Worm (Caenorhabditis elegans) whole organism, L4 larva: ENCODE results near the gene F40F9.10.
A peak's percentile ranks its signal among the peaks of the same experiment; 100 is the strongest.

ENCODE experiments used
- D1046.2 ChIP-seq: fragments of 200-800 bp; sonication (Bioruptor generic); IDR thresholded peaks from 2 replicates; pipeline ENCODE4 v1.3.6; 2022; ENCODE audit warnings: missing genetic modification characterization, missing compliant biosample characterization
- F26F4.8 ChIP-seq: fragments of 200-800 bp; sonication (Bioruptor generic); conservative IDR thresholded peaks from 2 replicates; pipeline ENCODE4 v1.3.6; 2022; ENCODE audit warnings: missing genetic modification characterization, missing compliant biosample characterization
- F37D6.2 ChIP-seq: sonication (generic microtip); optimal IDR thresholded peaks from 2 replicates; lab custom pipeline; 2016; ENCODE audit warnings: mild to moderate bottlenecking, missing genetic modification characterization, missing compliant biosample characterization
- F44E2.7 ChIP-seq: fragments of 200-800 bp; sonication (Bioruptor generic); IDR thresholded peaks from 2 replicates; pipeline ENCODE4 v2.1.2; 2022; ENCODE audit warnings: missing genetic modification characterization, missing compliant biosample characterization
- R02D3.7 ChIP-seq: fragments of 150-350 bp; sonication (generic microtip); optimal IDR thresholded peaks from 3 replicates; lab custom pipeline; 2014; ENCODE audit warnings: missing biosample characterization, missing genetic modification characterization
- Y5F2A.4 ChIP-seq: fragments of 200-800 bp; sonication (Bioruptor generic); optimal IDR thresholded peaks from 2 replicates; lab custom pipeline; 2018; ENCODE audit warnings: mild to moderate bottlenecking, missing genetic modification characterization, missing compliant biosample characterization
- ZK337.2 ChIP-seq: fragments of 200-800 bp; sonication (Bioruptor generic); IDR thresholded peaks from 2 replicates; pipeline ENCODE4 v1.3.6; 2022; ENCODE audit warnings: missing genetic modification reagents, missing genetic modification characterization, missing compliant biosample characterization
- aha-1 ChIP-seq: fragments of 150-350 bp; peaks from one replicate; lab custom pipeline; 2014; ENCODE audit warnings: missing biosample characterization, missing genetic modification characterization
- aly-2 ChIP-seq: sonication (generic microtip); optimal IDR thresholded peaks from 2 replicates; lab custom pipeline; 2018; ENCODE audit warnings: missing biosample characterization, missing genetic modification characterization
- ama-1 ChIP-seq: fragments of 150-350 bp; optimal IDR thresholded peaks from 2 replicates; lab custom pipeline; 2014; ENCODE audit warnings: inconsistent platforms, mixed read lengths
- ceh-20 ChIP-seq: fragments of 200-800 bp; sonication (Bioruptor generic); IDR thresholded peaks from 2 replicates; pipeline ENCODE4 v1.3.6; 2022; ENCODE audit warnings: missing genetic modification reagents, missing genetic modification characterization, missing compliant biosample characterization
- ceh-28 ChIP-seq: fragments of 150-350 bp; optimal IDR thresholded peaks from 2 replicates; lab custom pipeline; 2014; ENCODE audit warnings: missing biosample characterization, missing genetic modification reagents, missing genetic modification characterization
- ceh-62 ChIP-seq: sonication (generic microtip); optimal IDR thresholded peaks from 2 replicates; lab custom pipeline; 2017; ENCODE audit warnings: missing biosample characterization, missing genetic modification characterization
- ctbp-1 ChIP-seq: fragments of 200-800 bp; sonication (Bioruptor generic); IDR thresholded peaks from 2 replicates; pipeline ENCODE4 v1.3.6; 2022; ENCODE audit warnings: missing genetic modification reagents, missing genetic modification characterization, missing compliant biosample characterization
- daf-12 ChIP-seq: fragments of 150-350 bp; optimal IDR thresholded peaks from 2 replicates; lab custom pipeline; 2014; ENCODE audit warnings: missing biosample characterization, missing genetic modification reagents, missing genetic modification characterization
- dmd-8 ChIP-seq: fragments of 200-800 bp; sonication (Bioruptor generic); IDR thresholded peaks from 2 replicates; pipeline ENCODE4 v1.3.6; 2022; ENCODE audit warnings: missing genetic modification characterization, missing compliant biosample characterization
- dmd-9 ChIP-seq: fragments of 200-800 bp; sonication (Bioruptor generic); IDR thresholded peaks from 2 replicates; pipeline ENCODE4 v1.3.6; 2022; ENCODE audit warnings: missing genetic modification reagents, missing genetic modification characterization, missing compliant biosample characterization
- dpl-1 ChIP-seq: fragments of 150-350 bp; optimal IDR thresholded peaks from 2 replicates; lab custom pipeline; 2014; ENCODE audit warnings: missing biosample characterization, missing genetic modification reagents, missing genetic modification characterization
- egl-27 ChIP-seq: sonication (generic microtip); optimal IDR thresholded peaks from 3 replicates; lab custom pipeline; 2017; ENCODE audit warnings: missing biosample characterization, missing genetic modification reagents, missing genetic modification characterization
- fkh-10 ChIP-seq: fragments of 150-350 bp; optimal IDR thresholded peaks from 2 replicates; lab custom pipeline; 2014; ENCODE audit warnings: missing biosample characterization, missing genetic modification reagents, missing genetic modification characterization
- hif-1 ChIP-seq, 2 experiments: sonication (generic microtip); optimal IDR thresholded peaks; 2 replicates each; lab custom pipeline; 2016 to 2017; ENCODE audit warnings: missing compliant biosample characterization in 2 of 2, missing genetic modification characterization in 2 of 2, missing genetic modification reagents in 2 of 2, missing genotype in 2 of 2, mild to moderate bottlenecking in 1 of 2
- hlh-30 ChIP-seq: sonication (generic microtip); optimal IDR thresholded peaks from 2 replicates; lab custom pipeline; 2017; ENCODE audit warnings: antibody characterized with exemption, mild to moderate bottlenecking, missing genetic modification characterization, missing compliant biosample characterization; ENCODE audit not compliant: insufficient read depth
- jun-1 ChIP-seq: fragments of 150-350 bp; optimal IDR thresholded peaks from 2 replicates; lab custom pipeline; 2014; ENCODE audit warnings: missing biosample characterization, missing genetic modification reagents, missing genetic modification characterization
- lin-1 ChIP-seq: fragments of 200-800 bp; sonication (Bioruptor generic); IDR thresholded peaks from 2 replicates; pipeline ENCODE4 v1.3.6; 2022; ENCODE audit warnings: missing genetic modification reagents, missing genetic modification characterization, missing compliant biosample characterization
- lin-13 ChIP-seq: fragments of 150-350 bp; optimal IDR thresholded peaks from 2 replicates; lab custom pipeline; 2014; ENCODE audit warnings: missing biosample characterization, missing genetic modification reagents, missing genetic modification characterization
- lin-39 ChIP-seq: fragments of 150-350 bp; optimal IDR thresholded peaks from 2 replicates; lab custom pipeline; 2014; ENCODE audit warnings: missing biosample characterization, missing genetic modification reagents, missing genetic modification characterization
- mdl-1 ChIP-seq, 2 experiments: fragments of 150-350 bp in 1 of 2; sonication (generic microtip) in 1 of 2; optimal IDR thresholded peaks; 2 replicates each; lab custom pipeline; 2014 to 2017; ENCODE audit warnings: missing biosample characterization in 2 of 2, missing genetic modification characterization in 2 of 2
- mdt-29 ChIP-seq: fragments of 200-800 bp; sonication (Bioruptor generic); IDR thresholded peaks from 2 replicates; pipeline ENCODE4 v1.3.6; 2022; ENCODE audit warnings: missing genetic modification reagents, missing genetic modification characterization, missing compliant biosample characterization
- mep-1 ChIP-seq: fragments of 150-350 bp; sonication (generic microtip); optimal IDR thresholded peaks from 3 replicates; lab custom pipeline; 2014; ENCODE audit warnings: missing biosample characterization, missing genetic modification characterization
- nhr-10 ChIP-seq: fragments of 150-350 bp; optimal IDR thresholded peaks from 2 replicates; lab custom pipeline; 2014; ENCODE audit warnings: missing biosample characterization, missing genetic modification characterization
- nhr-102 ChIP-seq: sonication (generic microtip); optimal IDR thresholded peaks from 2 replicates; lab custom pipeline; 2016; ENCODE audit warnings: mild to moderate bottlenecking, missing genetic modification characterization, moderate library complexity, missing compliant biosample characterization
- nhr-111 ChIP-seq: fragments of 200-800 bp; sonication (Bioruptor generic); optimal IDR thresholded peaks from 2 replicates; lab custom pipeline; 2018; ENCODE audit warnings: mild to moderate bottlenecking, missing genetic modification characterization, missing compliant biosample characterization
- nhr-237 ChIP-seq: sonication (generic microtip); optimal IDR thresholded peaks from 2 replicates; lab custom pipeline; 2017; ENCODE audit warnings: missing biosample characterization, missing genetic modification characterization
- nhr-25 ChIP-seq: sonication (generic microtip); optimal IDR thresholded peaks from 2 replicates; lab custom pipeline; 2017; ENCODE audit warnings: missing genetic modification characterization, mild to moderate bottlenecking, missing compliant biosample characterization, antibody characterized with exemption, moderate library complexity, borderline replicate concordance; ENCODE audit not compliant: insufficient read depth
- nhr-41 ChIP-seq: fragments of 200-800 bp; sonication (Bioruptor generic); IDR thresholded peaks from 2 replicates; pipeline ENCODE4 v1.3.6; 2022; ENCODE audit warnings: missing genetic modification reagents, missing genetic modification characterization, missing compliant biosample characterization
- nhr-42 ChIP-seq: fragments of 200-800 bp; sonication (Bioruptor generic); IDR thresholded peaks from 2 replicates; pipeline ENCODE4 v1.3.6; 2022; ENCODE audit warnings: missing genetic modification characterization, missing compliant biosample characterization
- nhr-48 ChIP-seq: sonication (generic microtip); optimal IDR thresholded peaks from 2 replicates; lab custom pipeline; 2016; ENCODE audit warnings: mild to moderate bottlenecking, missing genetic modification characterization, missing compliant biosample characterization
- nhr-6 ChIP-seq: fragments of 150-350 bp; optimal IDR thresholded peaks from 2 replicates; lab custom pipeline; 2014; ENCODE audit warnings: missing biosample characterization, missing genetic modification characterization
- nhr-76 ChIP-seq: fragments of 150-350 bp; optimal IDR thresholded peaks from 2 replicates; lab custom pipeline; 2014; ENCODE audit warnings: missing biosample characterization, missing genetic modification characterization
- pha-4 ChIP-seq, 2 experiments: fragments of 150-350 bp in 1 of 2; fragments of 200-800 bp in 1 of 2; sonication (Bioruptor generic) in 1 of 2; IDR thresholded peaks in 1 of 2; optimal IDR thresholded peaks in 1 of 2; 2 replicates each; pipeline versions ENCODE4 v1.3.6 to Lab custom; 2014 to 2022; ENCODE audit warnings: missing genetic modification characterization in 2 of 2, missing genetic modification reagents in 2 of 2, missing biosample characterization in 1 of 2, missing compliant biosample characterization in 1 of 2
- rbr-2 ChIP-seq: sonication (generic microtip); optimal IDR thresholded peaks from 2 replicates; lab custom pipeline; 2016; ENCODE audit warnings: missing genotype, missing genetic modification characterization, missing compliant biosample characterization
- sdz-12 ChIP-seq: fragments of 200-800 bp; sonication (Bioruptor generic); optimal IDR thresholded peaks from 2 replicates; lab custom pipeline; 2018; ENCODE audit warnings: mild to moderate bottlenecking, missing genetic modification characterization, missing compliant biosample characterization
- set-16 ChIP-seq: fragments of 200-800 bp; sonication (Bioruptor generic); IDR thresholded peaks from 2 replicates; pipeline ENCODE4 v1.3.6; 2022; ENCODE audit warnings: missing genetic modification reagents, missing genetic modification characterization, missing compliant biosample characterization
- skn-1 ChIP-seq: fragments of 150-350 bp; optimal IDR thresholded peaks from 2 replicates; lab custom pipeline; 2014; ENCODE audit warnings: missing biosample characterization, missing genetic modification characterization
- spr-1 ChIP-seq: sonication (generic microtip); optimal IDR thresholded peaks from 2 replicates; lab custom pipeline; 2016; ENCODE audit warnings: mild to moderate bottlenecking, missing genetic modification characterization, missing compliant biosample characterization
- spr-3 ChIP-seq: fragments of 200-800 bp; sonication (Bioruptor generic); optimal IDR thresholded peaks from 2 replicates; lab custom pipeline; 2018; ENCODE audit warnings: mild to moderate bottlenecking, missing genetic modification characterization, missing compliant biosample characterization
- zag-1 ChIP-seq: fragments of 150-350 bp; optimal IDR thresholded peaks from 2 replicates; lab custom pipeline; 2014; ENCODE audit warnings: missing biosample characterization, missing genetic modification characterization
- zip-11 ChIP-seq: fragments of 200-800 bp; sonication (Bioruptor generic); IDR thresholded peaks from 2 replicates; pipeline ENCODE4 v1.3.6; 2022; ENCODE audit warnings: missing genetic modification characterization, missing compliant biosample characterization
- zip-2 ChIP-seq: fragments of 150-350 bp; optimal IDR thresholded peaks from 2 replicates; lab custom pipeline; 2014; ENCODE audit warnings: missing biosample characterization, missing genetic modification characterization

F40F9.10 gene

ce11 chrV:9730743-9731706 is 17.6 kb upstream of the F40F9.10 start (continued):
- TF ChIP-seq F37D6.2 (tag; lab: Kevin White, UChicago) (peak; percentile 90), nhr-42 (GFP tag; lab: Robert Waterston, UW) (peak; percentile 78; the same call in 1 of the 2 replicates), dmd-8 (GFP tag; lab: Robert Waterston, UW) (peak; percentile 68; the same call in 1 of the 2 replicates), spr-1 (tag; lab: Kevin White, UChicago) (peak; percentile 89), nhr-237 (tag; lab: Kevin White, UChicago) (peak; percentile 29), D1046.2 (GFP tag; lab: Robert Waterston, UW) (no peak; the same call in 1 of the 2 replicates), fkh-10 (peak; percentile 89), zag-1 (peak; percentile 35), egl-27 (no peak), spr-3 (GFP tag; lab: Kevin White, UChicago) (peak; percentile 6), Y5F2A.4 (GFP tag; lab: Kevin White, UChicago) (peak; percentile 4), mdl-1 (tag; optimal IDR thresholded peaks at IDR 0.05; lab: Kevin White, UChicago) (peak; percentile 96 to 98), nhr-48 (peak; percentile 90), set-16 (GFP tag; lab: Robert Waterston, UW) (peak; percentile 94), lin-1 (GFP tag; lab: Robert Waterston, UW) (peak; percentile 22; the same call in 1 of the 2 replicates), F44E2.7 (GFP tag; lab: Robert Waterston, UW) (no peak), F26F4.8 (GFP tag; lab: Robert Waterston, UW) (no peak), dpl-1 (GFP tag; lab: Kevin White, UChicago) (peak; percentile 64), nhr-25 (tag; lab: Kevin White, UChicago) (peak; percentile 95), mep-1 (peak; percentile 96), ctbp-1 (GFP tag; lab: Robert Waterston, UW) (peak; percentile 94), hlh-30 (tag; lab: Kevin White, UChicago) (peak; percentile 97), dmd-9 (peak; percentile 64; the same call in 1 of the 2 replicates), nhr-111 (GFP tag; lab: Kevin White, UChicago) (no peak), sdz-12 (GFP tag; lab: Kevin White, UChicago) (peak; percentile 87), zip-11 (GFP tag; lab: Robert Waterston, UW) (no peak), mdt-29 (peak; percentile 30; the same call in 1 of the 2 replicates), rbr-2 (tag; lab: Kevin White, UChicago) (peak; percentile 97), nhr-10 (tag; lab: Kevin White, UChicago) (peak; percentile 95), nhr-76 (tag; lab: Kevin White, UChicago) (peak; percentile 48), jun-1 (tag; lab: Kevin White, UChicago) (peak; percentile 78), lin-39 (tag; lab: Kevin White, UChicago) (no peak), daf-12 (tag; lab: Kevin White, UChicago) (no peak), ZK337.2 (GFP tag; lab: Robert Waterston, UW) (no peak), ceh-62 (tag; lab: Kevin White, UChicago) (no peak), skn-1 (tag; lab: Kevin White, UChicago) (no peak), ceh-20 (GFP tag; lab: Robert Waterston, UW) (peak; percentile 87), nhr-41 (GFP tag; lab: Robert Waterston, UW) (no peak), hif-1 (tag; optimal IDR thresholded peaks at IDR 0.05; lab: Kevin White, UChicago) (peak; percentile 61 to 93), aly-2 (tag; lab: Kevin White, UChicago) (no peak), ama-1 (lab: Kevin White, UChicago) (peak; percentile 100), pha-4 (GFP tag; IDR thresholded peaks at IDR 0.05; lab: Robert Waterston, UW) (peak; percentile 83), pha-4 (tag; optimal IDR thresholded peaks at IDR 0.05; lab: Kevin White, UChicago) (peak; percentile 70), R02D3.7 (tag; lab: Kevin White, UChicago) (peak; percentile 19), aha-1 (tag; lab: Kevin White, UChicago) (peak; percentile 100), zip-2 (tag; lab: Kevin White, UChicago) (no peak), lin-13 (GFP tag; lab: Kevin White, UChicago) (peak; percentile 83), ceh-28 (tag; lab: Kevin White, UChicago) (peak; percentile 54), nhr-6 (tag; lab: Kevin White, UChicago) (peak; percentile 78), nhr-102 (tag; lab: Kevin White, UChicago) (peak; percentile 74)
